Worm (Caenorhabditis elegans) whole organism, L1 larva: ENCODE results near the gene R04B5.6.

Experiments
- aly-2 ChIP-seq: fragments of 150-350 bp; optimal IDR thresholded peaks from 2 replicates; lab custom pipeline; 2014; ENCODE audit warnings: missing biosample characterization, missing genetic modification characterization
- ceh-82 ChIP-seq, 3 experiments: fragments of 150-350 bp in 1 of 3; sonication (generic microtip) in 2 of 3; optimal IDR thresholded peaks; 2 replicates each; lab custom pipeline; 2014 to 2017; ENCODE audit warnings: missing biosample characterization in 3 of 3, missing genetic modification characterization in 3 of 3
- ceh-88 ChIP-seq: fragments of 200-800 bp; sonication (Bioruptor generic); IDR thresholded peaks from 2 replicates; pipeline ENCODE4 v1.3.6; 2022; ENCODE audit warnings: missing genetic modification characterization, missing compliant biosample characterization
- egl-27 ChIP-seq, 2 experiments: fragments of 150-350 bp in 1 of 2; sonication (generic microtip); optimal IDR thresholded peaks; 3 replicates each; lab custom pipeline; 2017 to 2018; ENCODE audit warnings: missing biosample characterization in 2 of 2, missing genetic modification characterization in 2 of 2, missing genetic modification reagents in 2 of 2
- lsy-2 ChIP-seq, 2 experiments: fragments of 150-350 bp; optimal IDR thresholded peaks; 2 replicates each; lab custom pipeline; 2014; ENCODE audit warnings: missing biosample characterization in 2 of 2, missing genetic modification characterization in 2 of 2
- nhr-84 ChIP-seq: sonication (generic microtip); optimal IDR thresholded peaks from 2 replicates; lab custom pipeline; 2017; ENCODE audit warnings: missing biosample characterization, missing genetic modification characterization

DNA sequence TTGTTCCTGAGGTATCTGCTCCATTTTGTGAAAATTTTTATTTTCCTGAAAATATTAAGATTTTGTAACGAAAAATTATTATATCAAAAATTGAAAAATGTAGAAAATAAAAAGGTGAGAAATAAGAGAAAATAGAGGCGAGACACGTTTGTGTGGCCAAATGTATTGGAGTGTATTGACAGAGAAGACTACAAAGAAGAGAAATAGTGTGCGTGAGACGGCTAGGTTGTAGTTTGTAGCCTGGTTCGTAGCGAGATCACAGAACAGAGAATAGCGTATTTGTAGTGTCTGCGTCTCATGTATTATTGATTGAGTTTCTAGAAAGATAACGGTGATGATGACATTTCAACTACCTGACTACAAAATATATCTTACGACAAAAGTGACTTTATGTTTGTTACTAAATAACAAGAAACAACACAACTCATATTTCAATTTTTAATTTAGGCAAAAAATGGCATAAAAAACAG, 930 bp upstream of the R04B5.6 start, which contains the start of gene nhr-12:
- TF ChIP-seq egl-27 (tag; optimal IDR thresholded peaks at IDR 0.05; lab: Kevin White, UChicago): no peak
- TF ChIP-seq ceh-82 (tag; optimal IDR thresholded peaks at IDR 0.05; lab: Kevin White, UChicago): no peak
- TF ChIP-seq aly-2 (tag; lab: Kevin White, UChicago): no peak
- no peak for TF ChIP-seq lsy-2 (tag; optimal IDR thresholded peaks at IDR 0.05; lab: Kevin White, UChicago)
- no peak for TF ChIP-seq nhr-84 (tag; lab: Kevin White, UChicago)
- no peak for TF ChIP-seq ceh-88 (GFP tag; lab: Robert Waterston, UW)
